Fruit fly (Drosophila melanogaster): ENCODE results near the gene CG33189.
A peak's percentile ranks its signal among the peaks of the same experiment; 100 is the strongest.

Gene CG33189

DNA sequence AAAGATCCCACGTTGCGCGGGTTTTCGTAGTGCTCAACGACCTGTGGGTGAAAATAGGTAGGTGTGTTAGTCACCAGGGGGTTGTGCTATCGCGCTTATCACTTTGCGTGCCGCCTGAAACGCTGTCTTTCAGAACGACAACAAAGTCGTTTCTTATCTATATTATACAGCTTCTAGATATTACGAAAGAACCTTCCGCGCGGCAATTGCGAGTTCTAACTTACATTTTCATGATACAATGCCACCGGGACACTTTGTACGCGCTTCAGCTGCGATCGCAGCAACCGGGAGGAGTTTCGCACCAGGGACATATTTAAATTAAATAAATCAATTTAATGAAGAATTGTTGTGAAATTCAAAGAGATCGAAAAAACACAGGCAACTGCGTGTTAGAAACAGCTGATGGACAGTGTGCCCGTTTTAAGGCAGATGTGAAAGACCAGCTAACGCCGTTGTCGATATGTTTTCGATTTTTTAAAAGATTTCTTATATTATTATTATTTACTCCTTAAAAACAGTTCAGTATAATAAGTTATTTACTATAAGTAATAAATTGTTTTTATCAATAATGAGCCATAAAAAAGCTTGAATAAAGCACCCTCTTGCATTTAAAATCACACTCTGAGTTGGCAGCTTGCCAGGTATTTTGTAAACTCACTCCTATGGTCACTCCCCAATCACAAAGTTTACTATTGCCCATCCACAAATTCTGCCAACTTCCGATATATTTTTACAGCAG, 43.3 kb upstream of the CG33189 start, which contains the start of the genes IscU and CG8379 (continued):
- TF ChIP-seq ssp (GFP tag; IDR thresholded peaks at IDR 0.05) (no peak), Atf3 (GFP tag; optimal IDR thresholded peaks at IDR 0.05) (no peak), CG30403 (GFP tag; optimal IDR thresholded peaks at IDR 0.05) (no peak), CG18262 (tag; optimal IDR thresholded peaks at IDR 0.05) (no peak), CG11398 (GFP tag; optimal IDR thresholded peaks at IDR 0.05) (no peak), CG8281 (tag; optimal IDR thresholded peaks at IDR 0.05) (no peak), CG4404 (GFP tag; IDR thresholded peaks at IDR 0.05) (no peak), pb (GFP tag; optimal IDR thresholded peaks at IDR 0.05) (no peak), ase (GFP tag; IDR thresholded peaks at IDR 0.05) (no peak), CG12942 (GFP tag; optimal IDR thresholded peaks at IDR 0.05) (no peak), Spps (tag; optimal IDR thresholded peaks at IDR 0.05) (no peak), slou (GFP tag; optimal IDR thresholded peaks at IDR 0.05) (no peak), CG3838 (GFP tag; optimal IDR thresholded peaks at IDR 0.05) (no peak), lov (optimal IDR thresholded peaks at IDR 0.05) (no peak), lov (GFP tag; IDR thresholded peaks at IDR 0.05) (no peak), CG10565 (GFP tag; optimal IDR thresholded peaks at IDR 0.05) (no peak), zf30C (GFP tag; optimal IDR thresholded peaks at IDR 0.05) (no peak), gfzf (GFP tag; optimal IDR thresholded peaks at IDR 0.05) (peak; percentile 73), Fer3 (tag; optimal IDR thresholded peaks at IDR 0.05) (no peak), CG32532 (GFP tag; IDR thresholded peaks at IDR 0.05) (no peak), mld (GFP tag; IDR thresholded peaks at IDR 0.05; ENCODE audit: partially characterized antibody) (no peak), CG2889 (GFP tag; IDR thresholded peaks at IDR 0.05) (no peak), CHES-1-like (GFP tag; optimal IDR thresholded peaks at IDR 0.05) (no peak), Dad (GFP tag; optimal IDR thresholded peaks at IDR 0.05) (no peak), CG30020 (tag; optimal IDR thresholded peaks at IDR 0.05) (peak; percentile 61), Scr (GFP tag; IDR thresholded peaks at IDR 0.05; ENCODE audit: partially characterized antibody) (peak; percentile 70), CG14965 (GFP tag; optimal IDR thresholded peaks at IDR 0.05; ENCODE audit: borderline replicate concordance) (no peak), CG31224 (GFP tag; IDR thresholded peaks at IDR 0.05) (no peak), crol (GFP tag; IDR thresholded peaks at IDR 0.05) (no peak), HLH54F (GFP tag; optimal IDR thresholded peaks at IDR 0.05) (no peak), Ada2b (GFP tag; IDR thresholded peaks at IDR 0.05) (no peak), vnd (GFP tag; IDR thresholded peaks at IDR 0.05; ENCODE audit: partially characterized antibody) (no peak), HLHmδ (GFP tag; optimal IDR thresholded peaks at IDR 0.05) (no peak), HLH3B (GFP tag; IDR thresholded peaks at IDR 0.05) (no peak), Dp (GFP tag; optimal IDR thresholded peaks at IDR 0.05) (peak; percentile 37), CG5953 (GFP tag; IDR thresholded peaks at IDR 0.05) (no peak), gsb (GFP tag; IDR thresholded peaks at IDR 0.05) (no peak), CG9797 (GFP tag; optimal IDR thresholded peaks at IDR 0.05) (peak; percentile 89), CG18476 (GFP tag; optimal IDR thresholded peaks at IDR 0.05) (no peak), MESR4 (GFP tag; optimal IDR thresholded peaks at IDR 0.05) (peak; percentile 71), BEAF-32 (GFP tag; optimal IDR thresholded peaks at IDR 0.05) (peak; percentile 74), Bdp1 (GFP tag; optimal IDR thresholded peaks at IDR 0.05) (no peak), CG12104 (GFP tag; optimal IDR thresholded peaks at IDR 0.05) (no peak), kah (GFP tag; optimal IDR thresholded peaks at IDR 0.05) (no peak), CG14860 (GFP tag; IDR thresholded peaks at IDR 0.05; ENCODE audit: partially characterized antibody) (no peak), Gsc (GFP tag; IDR thresholded peaks at IDR 0.05) (no peak), CG6254 (GFP tag; optimal IDR thresholded peaks at IDR 0.05) (peak; percentile 12), eyg (GFP tag; optimal IDR thresholded peaks at IDR 0.05) (no peak), crp (GFP tag; optimal IDR thresholded peaks at IDR 0.05) (peak; percentile 45 to 93), CG5180 (GFP tag; optimal IDR thresholded peaks at IDR 0.05) (no peak)

Data from whole organism, embryonic.